Worm (Caenorhabditis elegans) whole organism, L2 larva: Measurements from ENCODE around the gene act-3.
A peak's percentile ranks its signal among the peaks of the same experiment; 100 is the strongest.

Experiments used
- C34F6.9 ChIP-seq: fragments of 150-350 bp; optimal IDR thresholded peaks from 2 replicates; lab custom pipeline; 2014; ENCODE audit warnings: missing biosample characterization, missing genetic modification characterization
- ZK546.5 ChIP-seq: sonication (generic microtip); optimal IDR thresholded peaks from 2 replicates; lab custom pipeline; 2017; ENCODE audit warnings: missing biosample characterization, missing genetic modification characterization
- ama-1 ChIP-seq: fragments of 150-350 bp; optimal IDR thresholded peaks from 2 replicates; lab custom pipeline; 2018; ENCODE audit warnings: inconsistent platforms
- ceh-16 ChIP-seq: fragments of 150-350 bp; optimal IDR thresholded peaks from 2 replicates; lab custom pipeline; 2014; ENCODE audit warnings: missing biosample characterization, missing genetic modification characterization
- egl-27 ChIP-seq: sonication (generic microtip); optimal IDR thresholded peaks from 3 replicates; lab custom pipeline; 2017; ENCODE audit warnings: missing biosample characterization, missing genetic modification reagents, missing genetic modification characterization
- elt-3 ChIP-seq: sonication (generic microtip); optimal IDR thresholded peaks from 2 replicates; lab custom pipeline; 2017; ENCODE audit warnings: missing biosample characterization, missing genetic modification characterization
- fos-1 ChIP-seq: fragments of 150-350 bp; optimal IDR thresholded peaks from 2 replicates; lab custom pipeline; 2014; ENCODE audit warnings: missing biosample characterization, missing genetic modification characterization
- nhr-12 ChIP-seq: fragments of 150-350 bp; optimal IDR thresholded peaks from 2 replicates; lab custom pipeline; 2014; ENCODE audit warnings: missing biosample characterization, missing genetic modification characterization
- nhr-129 ChIP-seq: fragments of 150-350 bp; optimal IDR thresholded peaks from 2 replicates; lab custom pipeline; 2014; ENCODE audit warnings: missing biosample characterization, missing genetic modification characterization
- nhr-77 ChIP-seq: fragments of 150-350 bp; optimal IDR thresholded peaks from 2 replicates; lab custom pipeline; 2014; ENCODE audit warnings: missing biosample characterization, missing genetic modification characterization
- skn-1 ChIP-seq: sonication (generic microtip); optimal IDR thresholded peaks from 2 replicates; lab custom pipeline; 2017; ENCODE audit warnings: missing biosample characterization, missing genetic modification characterization
- snpc-4 ChIP-seq: fragments of 150-350 bp; optimal IDR thresholded peaks from 2 replicates; lab custom pipeline; 2014; ENCODE audit warnings: missing biosample characterization, missing genetic modification characterization
- unc-55 ChIP-seq: fragments of 150-350 bp; sonication (generic microtip); optimal IDR thresholded peaks from 3 replicates; lab custom pipeline; 2014; ENCODE audit warnings: missing biosample characterization, missing genetic modification reagents, missing genetic modification characterization

- TF ChIP-seq C34F6.9 (tag; lab: Kevin White, UChicago): no peak
- TF ChIP-seq nhr-77: peak; percentile 22
- no peak for TF ChIP-seq ZK546.5 (tag; lab: Kevin White, UChicago)
- no peak for TF ChIP-seq egl-27 (tag; lab: Kevin White, UChicago)
- no peak for TF ChIP-seq elt-3
- no peak for TF ChIP-seq unc-55 (GFP tag; lab: Kevin White, UChicago)
- TF ChIP-seq nhr-12 (tag; lab: Kevin White, UChicago): no peak
- no peak for TF ChIP-seq fos-1 (tag; lab: Kevin White, UChicago)
- TF ChIP-seq ceh-16: no peak
- TF ChIP-seq ama-1 (lab: Kevin White, UChicago): no peak
- peak; percentile 43 for TF ChIP-seq nhr-129 (tag; lab: Kevin White, UChicago)
- no peak for TF ChIP-seq skn-1 (tag; lab: Kevin White, UChicago)
- TF ChIP-seq snpc-4 (tag; lab: Kevin White, UChicago): no peak
These were observed 48.2 kb upstream of the act-3 start, which contains the start of gene mboa-2 for ce11 chrV:11122466-11122865.
